Worm (Caenorhabditis elegans) whole organism, L4 larva: ENCODE results near the gene pde-2.
A peak's percentile ranks its signal among the peaks of the same experiment; 100 is the strongest.

ENCODE experiments used
- F26F4.8 ChIP-seq: fragments of 200-800 bp; sonication (Bioruptor generic); conservative IDR thresholded peaks from 2 replicates; pipeline ENCODE4 v1.3.6; 2022; ENCODE audit warnings: missing genetic modification characterization, missing compliant biosample characterization
- Y5F2A.4 ChIP-seq: fragments of 200-800 bp; sonication (Bioruptor generic); optimal IDR thresholded peaks from 2 replicates; lab custom pipeline; 2018; ENCODE audit warnings: mild to moderate bottlenecking, missing genetic modification characterization, missing compliant biosample characterization
- ZK546.5 ChIP-seq, 2 experiments: sonication (generic microtip); optimal IDR thresholded peaks; 2 replicates each; lab custom pipeline; 2017; ENCODE audit warnings: missing biosample characterization in 2 of 2, missing genetic modification characterization in 2 of 2
- aha-1 ChIP-seq: fragments of 150-350 bp; peaks from one replicate; lab custom pipeline; 2014; ENCODE audit warnings: missing biosample characterization, missing genetic modification characterization
- ama-1 ChIP-seq: fragments of 150-350 bp; optimal IDR thresholded peaks from 2 replicates; lab custom pipeline; 2014; ENCODE audit warnings: inconsistent platforms, mixed read lengths
- attf-4 ChIP-seq: sonication (generic microtip); optimal IDR thresholded peaks from 3 replicates; lab custom pipeline; 2017; ENCODE audit warnings: missing biosample characterization, missing genetic modification characterization
- ceh-20 ChIP-seq: fragments of 200-800 bp; sonication (Bioruptor generic); IDR thresholded peaks from 2 replicates; pipeline ENCODE4 v1.3.6; 2022; ENCODE audit warnings: missing genetic modification reagents, missing genetic modification characterization, missing compliant biosample characterization
- cey-2 ChIP-seq: sonication (generic microtip); optimal IDR thresholded peaks from 3 replicates; lab custom pipeline; 2017; ENCODE audit warnings: missing genetic modification characterization, mild to moderate bottlenecking, missing compliant biosample characterization, antibody characterized with exemption, borderline replicate concordance; ENCODE audit not compliant: insufficient read depth
- ctbp-1 ChIP-seq: fragments of 200-800 bp; sonication (Bioruptor generic); IDR thresholded peaks from 2 replicates; pipeline ENCODE4 v1.3.6; 2022; ENCODE audit warnings: missing genetic modification reagents, missing genetic modification characterization, missing compliant biosample characterization
- dmd-6 ChIP-seq: fragments of 200-800 bp; sonication (Bioruptor generic); IDR thresholded peaks from 2 replicates; pipeline ENCODE4 v1.3.6; 2022; ENCODE audit warnings: missing genetic modification reagents, missing genetic modification characterization, missing compliant biosample characterization
- dmd-8 ChIP-seq: fragments of 200-800 bp; sonication (Bioruptor generic); IDR thresholded peaks from 2 replicates; pipeline ENCODE4 v1.3.6; 2022; ENCODE audit warnings: missing genetic modification characterization, missing compliant biosample characterization
- dpl-1 ChIP-seq: fragments of 150-350 bp; optimal IDR thresholded peaks from 2 replicates; lab custom pipeline; 2014; ENCODE audit warnings: missing biosample characterization, missing genetic modification reagents, missing genetic modification characterization
- dve-1 ChIP-seq: sonication (generic microtip); optimal IDR thresholded peaks from 2 replicates; lab custom pipeline; 2017; ENCODE audit warnings: antibody characterized with exemption, mild to moderate bottlenecking, missing genetic modification characterization, missing compliant biosample characterization; ENCODE audit not compliant: insufficient read depth
- fkh-10 ChIP-seq: fragments of 150-350 bp; optimal IDR thresholded peaks from 2 replicates; lab custom pipeline; 2014; ENCODE audit warnings: missing biosample characterization, missing genetic modification reagents, missing genetic modification characterization
- hlh-30 ChIP-seq: sonication (generic microtip); optimal IDR thresholded peaks from 2 replicates; lab custom pipeline; 2017; ENCODE audit warnings: antibody characterized with exemption, mild to moderate bottlenecking, missing genetic modification characterization, missing compliant biosample characterization; ENCODE audit not compliant: insufficient read depth
- hmg-1.1 ChIP-seq: fragments of 200-800 bp; sonication (Bioruptor generic); IDR thresholded peaks from 2 replicates; pipeline ENCODE4 v1.3.6; 2022; ENCODE audit warnings: missing genetic modification reagents, missing genetic modification characterization, missing compliant biosample characterization
- lin-13 ChIP-seq: fragments of 150-350 bp; optimal IDR thresholded peaks from 2 replicates; lab custom pipeline; 2014; ENCODE audit warnings: missing biosample characterization, missing genetic modification reagents, missing genetic modification characterization
- lin-29 ChIP-seq: fragments of 200-800 bp; sonication (Bioruptor generic); IDR thresholded peaks from 2 replicates; pipeline ENCODE4 v1.3.6; 2022; ENCODE audit warnings: missing genetic modification reagents, missing genetic modification characterization, missing compliant biosample characterization
- madf-9 ChIP-seq: fragments of 200-800 bp; sonication (Bioruptor generic); conservative IDR thresholded peaks from 2 replicates; pipeline ENCODE4 v1.3.6; 2022; ENCODE audit warnings: missing genetic modification reagents, missing genetic modification characterization, missing compliant biosample characterization
- mdl-1 ChIP-seq, 2 experiments: fragments of 150-350 bp in 1 of 2; sonication (generic microtip) in 1 of 2; optimal IDR thresholded peaks; 2 replicates each; lab custom pipeline; 2014 to 2017; ENCODE audit warnings: missing biosample characterization in 2 of 2, missing genetic modification characterization in 2 of 2
- mdt-29 ChIP-seq: fragments of 200-800 bp; sonication (Bioruptor generic); IDR thresholded peaks from 2 replicates; pipeline ENCODE4 v1.3.6; 2022; ENCODE audit warnings: missing genetic modification reagents, missing genetic modification characterization, missing compliant biosample characterization
- mep-1 ChIP-seq: fragments of 150-350 bp; sonication (generic microtip); optimal IDR thresholded peaks from 3 replicates; lab custom pipeline; 2014; ENCODE audit warnings: missing biosample characterization, missing genetic modification characterization
- mxl-3 ChIP-seq: fragments of 200-800 bp; sonication (Bioruptor generic); optimal IDR thresholded peaks from 2 replicates; lab custom pipeline; 2018; ENCODE audit warnings: mild to moderate bottlenecking, missing genetic modification characterization, missing compliant biosample characterization
- nhr-11 ChIP-seq: fragments of 150-350 bp; optimal IDR thresholded peaks from 2 replicates; lab custom pipeline; 2014; ENCODE audit warnings: missing biosample characterization, missing genetic modification characterization
- nhr-25 ChIP-seq: sonication (generic microtip); optimal IDR thresholded peaks from 2 replicates; lab custom pipeline; 2017; ENCODE audit warnings: missing genetic modification characterization, mild to moderate bottlenecking, missing compliant biosample characterization, antibody characterized with exemption, moderate library complexity, borderline replicate concordance; ENCODE audit not compliant: insufficient read depth
- nhr-28 ChIP-seq: fragments of 150-350 bp; optimal IDR thresholded peaks from 2 replicates; lab custom pipeline; 2014; ENCODE audit warnings: missing biosample characterization, missing genetic modification characterization
- nhr-41 ChIP-seq: fragments of 200-800 bp; sonication (Bioruptor generic); IDR thresholded peaks from 2 replicates; pipeline ENCODE4 v1.3.6; 2022; ENCODE audit warnings: missing genetic modification reagents, missing genetic modification characterization, missing compliant biosample characterization
- nhr-42 ChIP-seq: fragments of 200-800 bp; sonication (Bioruptor generic); IDR thresholded peaks from 2 replicates; pipeline ENCODE4 v1.3.6; 2022; ENCODE audit warnings: missing genetic modification characterization, missing compliant biosample characterization
- nhr-48 ChIP-seq: sonication (generic microtip); optimal IDR thresholded peaks from 2 replicates; lab custom pipeline; 2016; ENCODE audit warnings: mild to moderate bottlenecking, missing genetic modification characterization, missing compliant biosample characterization
- rbr-2 ChIP-seq: sonication (generic microtip); optimal IDR thresholded peaks from 2 replicates; lab custom pipeline; 2016; ENCODE audit warnings: missing genotype, missing genetic modification characterization, missing compliant biosample characterization
- sdz-12 ChIP-seq: fragments of 200-800 bp; sonication (Bioruptor generic); optimal IDR thresholded peaks from 2 replicates; lab custom pipeline; 2018; ENCODE audit warnings: mild to moderate bottlenecking, missing genetic modification characterization, missing compliant biosample characterization
- set-16 ChIP-seq: fragments of 200-800 bp; sonication (Bioruptor generic); IDR thresholded peaks from 2 replicates; pipeline ENCODE4 v1.3.6; 2022; ENCODE audit warnings: missing genetic modification reagents, missing genetic modification characterization, missing compliant biosample characterization
- skn-1 ChIP-seq: fragments of 150-350 bp; optimal IDR thresholded peaks from 2 replicates; lab custom pipeline; 2014; ENCODE audit warnings: missing biosample characterization, missing genetic modification characterization
- snpc-4 ChIP-seq: fragments of 150-350 bp; optimal IDR thresholded peaks from 2 replicates; lab custom pipeline; 2014; ENCODE audit warnings: missing biosample characterization, missing genetic modification characterization
- tra-1 ChIP-seq: fragments of 200-800 bp; sonication (Bioruptor generic); IDR thresholded peaks from 2 replicates; pipeline ENCODE4 v1.3.6; 2022; ENCODE audit warnings: missing genetic modification reagents, missing genetic modification characterization, missing compliant biosample characterization
- unc-62 ChIP-seq, 3 experiments: fragments of 150-350 bp in 1 of 3; sonication (generic microtip); optimal IDR thresholded peaks in 2 of 3; peaks in 1 of 3; 1 replicate in 1 of 3; 2 replicates in 2 of 3; lab custom pipeline; 2014 to 2017; ENCODE audit warnings: missing biosample characterization in 3 of 3, missing genetic modification characterization in 3 of 3, missing genetic modification reagents in 3 of 3, missing genotype in 1 of 3
- zag-1 ChIP-seq: fragments of 150-350 bp; optimal IDR thresholded peaks from 2 replicates; lab custom pipeline; 2014; ENCODE audit warnings: missing biosample characterization, missing genetic modification characterization
- zfp-2 ChIP-seq: sonication (generic microtip); optimal IDR thresholded peaks from 2 replicates; lab custom pipeline; 2016; ENCODE audit warnings: mild to moderate bottlenecking, missing genetic modification characterization, missing compliant biosample characterization

pde-2 gene

DNA sequence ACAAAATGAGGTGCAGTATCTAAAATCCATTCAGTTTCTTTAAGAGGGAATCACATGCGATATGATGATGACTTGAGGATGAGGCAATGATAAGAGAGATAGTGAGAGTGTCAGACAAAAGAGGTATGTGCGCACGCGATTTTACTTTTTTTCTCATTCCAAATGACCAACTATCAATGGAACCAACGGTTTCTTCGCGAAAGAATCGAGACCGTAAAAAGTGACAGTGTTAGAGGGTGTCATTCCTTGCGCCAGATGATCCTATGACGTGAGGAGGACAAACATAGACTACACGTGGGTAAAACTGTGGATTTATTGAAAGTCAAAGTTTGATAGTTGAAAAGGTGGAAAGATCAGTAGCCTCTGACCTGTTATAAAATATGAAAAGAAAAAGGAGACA lies 2.1 kb upstream of the pde-2 start (continued):
- TF ChIP-seq lin-13 (GFP tag; lab: Kevin White, UChicago) (no peak), F26F4.8 (no peak), dmd-8 (0 out of 2 replicates have a peak, but pooled peaks have one; percentile 25), attf-4 (no peak), Y5F2A.4 (GFP tag; lab: Kevin White, UChicago) (no peak), nhr-41 (GFP tag; lab: Robert Waterston, UW) (no peak), hmg-1.1 (GFP tag; lab: Robert Waterston, UW) (no peak), hlh-30 (tag; lab: Kevin White, UChicago) (peak; percentile 92), nhr-42 (GFP tag; lab: Robert Waterston, UW) (no peak), mep-1 (tag; lab: Kevin White, UChicago) (no peak), ceh-20 (GFP tag; lab: Robert Waterston, UW) (no peak), nhr-48 (peak; percentile 27), snpc-4 (tag; lab: Kevin White, UChicago) (no peak), zfp-2 (no peak), fkh-10 (GFP tag; lab: Kevin White, UChicago) (no peak), nhr-11 (tag; lab: Kevin White, UChicago) (no peak), dve-1 (tag; lab: Kevin White, UChicago) (peak; percentile 62), mdt-29 (GFP tag; lab: Robert Waterston, UW) (no peak), ZK546.5 (tag; optimal IDR thresholded peaks at IDR 0.05; lab: Kevin White, UChicago) (no peak), lin-29 (GFP tag; lab: Robert Waterston, UW) (no peak), rbr-2 (tag; lab: Kevin White, UChicago) (no peak), tra-1 (GFP tag; lab: Robert Waterston, UW) (0 out of 2 replicates have a peak, but pooled peaks have one; percentile 39), zag-1 (tag; lab: Kevin White, UChicago) (no peak), skn-1 (tag; lab: Kevin White, UChicago) (no peak), madf-9 (GFP tag; lab: Robert Waterston, UW) (no peak), cey-2 (tag; lab: Kevin White, UChicago) (no peak), sdz-12 (GFP tag; lab: Kevin White, UChicago) (no peak), ama-1 (peak; percentile 24), mdl-1 (tag; optimal IDR thresholded peaks at IDR 0.05; lab: Kevin White, UChicago) (peak; percentile 53 to 95), dpl-1 (GFP tag; lab: Kevin White, UChicago) (no peak)

DNA sequence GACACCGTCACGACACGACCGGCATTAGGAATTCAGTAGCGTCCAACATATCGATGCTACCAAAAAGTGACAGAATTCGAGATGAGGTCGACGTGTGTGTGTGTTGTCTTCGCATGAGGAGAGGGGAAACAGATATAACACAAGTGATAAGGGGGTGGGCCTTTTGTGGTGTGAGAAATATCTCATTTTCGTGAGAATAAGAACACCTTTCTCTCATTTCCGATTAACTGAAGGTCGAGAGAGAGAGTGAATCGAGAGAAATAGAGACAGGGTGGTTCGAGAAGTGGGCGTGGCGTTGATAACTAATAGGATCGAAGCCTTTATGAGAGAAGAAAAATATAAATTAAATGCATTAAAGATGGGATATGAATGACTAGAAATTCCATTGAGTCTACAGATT lies 1.4 kb upstream of the pde-2 start:
- TF ChIP-seq hmg-1.1 (GFP tag; lab: Robert Waterston, UW) (no peak), dmd-6 (no peak; the same call in 1 of the 2 replicates), mxl-3 (GFP tag; lab: Kevin White, UChicago) (peak; percentile 6), nhr-25 (tag; lab: Kevin White, UChicago) (peak; percentile 41), nhr-28 (tag; lab: Kevin White, UChicago) (peak; percentile 19), ctbp-1 (GFP tag; lab: Robert Waterston, UW) (0 out of 2 replicates have a peak, but pooled peaks have one; percentile 11), unc-62 (GFP tag; optimal IDR thresholded peaks at IDR 0.05 in 1 of 2; lab: Kevin White, UChicago) (peak in 1 of 2 experiments; percentile 96), unc-62 (tag; optimal IDR thresholded peaks at IDR 0.05; lab: Kevin White, UChicago) (no peak)

DNA sequence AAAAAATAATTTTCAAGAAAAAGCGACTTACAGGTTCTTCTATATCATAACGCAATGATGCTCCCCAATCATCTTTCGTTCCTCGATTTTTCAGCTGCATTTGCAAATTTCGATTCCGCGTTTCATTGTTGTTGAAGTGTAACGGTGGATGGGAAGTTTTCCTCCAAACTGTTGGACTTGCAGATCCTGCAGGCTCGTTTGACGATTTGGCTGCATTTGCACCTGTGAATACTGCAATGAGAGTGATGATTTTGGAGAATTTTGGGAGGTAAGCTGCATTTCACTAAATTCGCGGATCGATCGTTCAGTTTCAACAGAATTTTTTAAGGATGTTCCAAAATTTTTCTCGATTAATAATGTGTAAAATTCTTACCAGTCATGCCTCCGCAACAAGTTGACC lies 805 bp downstream of the pde-2 start:
- TF ChIP-seq set-16 (GFP tag; lab: Robert Waterston, UW) (no peak), aha-1 (peak; percentile 84), unc-62 (GFP tag; optimal IDR thresholded peaks at IDR 0.05 in 1 of 2; lab: Kevin White, UChicago) (peak in 1 of 2 experiments; percentile 91), unc-62 (tag; optimal IDR thresholded peaks at IDR 0.05; lab: Kevin White, UChicago) (no peak)
